Fruit fly (Drosophila melanogaster) whole organism, embryonic: ENCODE data around the gene CG42798.

ENCODE experiments used
- Bdp1 ChIP-seq: fragments of 200-800 bp; sonication (Bioruptor generic); optimal IDR thresholded peaks from 3 replicates; lab custom pipeline; 2016; ENCODE audit warnings: missing biosample characterization, missing genetic modification characterization
- Blimp-1 ChIP-seq: fragments of 200-800 bp; sonication (Bioruptor generic); optimal IDR thresholded peaks from 3 replicates; lab custom pipeline; 2018; ENCODE audit warnings: missing biosample characterization, missing genetic modification characterization, mild to moderate bottlenecking, moderate library complexity, missing genetic modification reagents
- BtbVII ChIP-seq: fragments of 200-800 bp; sonication (Bioruptor generic); optimal IDR thresholded peaks from 3 replicates; lab custom pipeline; 2017; ENCODE audit warnings: missing biosample characterization, mild to moderate bottlenecking, missing genetic modification characterization
- Bteb2 ChIP-seq: fragments of 200-800 bp; sonication (Bioruptor generic); optimal IDR thresholded peaks from 2 replicates; lab custom pipeline; 2016; ENCODE audit warnings: missing biosample characterization, missing genetic modification characterization
- CG11696 ChIP-seq: fragments of 200-800 bp; sonication (Bioruptor generic); IDR thresholded peaks from 2 replicates; pipeline ENCODE4 v1.3.6; 2022; ENCODE audit warnings: missing biosample characterization, missing genetic modification characterization
- CG12071 ChIP-seq: fragments of 200-800 bp; sonication (Bioruptor generic); optimal IDR thresholded peaks from 3 replicates; lab custom pipeline; 2018; ENCODE audit warnings: missing biosample characterization, mild to moderate bottlenecking, missing genetic modification characterization
- CG14050 ChIP-seq: fragments of 200-800 bp; sonication (Bioruptor generic); IDR thresholded peaks from 3 replicates; pipeline ENCODE4 v1.3.6; 2022; ENCODE audit warnings: missing biosample characterization, missing genetic modification characterization
- CG1647 ChIP-seq: fragments of 200-800 bp; sonication (Bioruptor generic); optimal IDR thresholded peaks from 3 replicates; lab custom pipeline; 2016; ENCODE audit warnings: missing biosample characterization, missing genetic modification characterization
- CG16813 ChIP-seq: fragments of 200-800 bp; sonication (Bioruptor generic); IDR thresholded peaks from 3 replicates; pipeline ENCODE4 v1.3.6; 2022; ENCODE audit warnings: missing biosample characterization, missing genetic modification characterization; ENCODE audit not compliant: partially characterized antibody
- CG16863 ChIP-seq: fragments of 200-800 bp; sonication (Bioruptor generic); optimal IDR thresholded peaks from 3 replicates; lab custom pipeline; 2016; ENCODE audit warnings: missing biosample characterization, missing genetic modification characterization
- CG18262 ChIP-seq: fragments of 200-800 bp; optimal IDR thresholded peaks from 3 replicates; lab custom pipeline; 2019; ENCODE audit warnings: missing biosample characterization, mild to moderate bottlenecking, missing genetic modification characterization, moderate library complexity
- CG18476 ChIP-seq: fragments of 200-800 bp; sonication (Bioruptor generic); optimal IDR thresholded peaks from 2 replicates; lab custom pipeline; 2016; ENCODE audit warnings: missing biosample characterization, mild to moderate bottlenecking, missing genetic modification characterization
- CG3065 ChIP-seq: fragments of 200-800 bp; sonication (Bioruptor generic); optimal IDR thresholded peaks from 2 replicates; lab custom pipeline; 2016; ENCODE audit warnings: missing biosample characterization, missing genetic modification characterization
- CG31224 ChIP-seq: fragments of 200-800 bp; sonication (Bioruptor generic); IDR thresholded peaks from 2 replicates; pipeline ENCODE4 v1.3.6; 2022; ENCODE audit warnings: missing biosample characterization, missing genetic modification characterization
- CG33213 ChIP-seq: fragments of 200-800 bp; sonication (Bioruptor generic); optimal IDR thresholded peaks from 3 replicates; lab custom pipeline; 2016; ENCODE audit warnings: missing biosample characterization, missing genetic modification characterization
- CG43689 ChIP-seq: fragments of 200-800 bp; sonication (Bioruptor generic); IDR thresholded peaks from 2 replicates; pipeline ENCODE4 v1.3.6; 2022; ENCODE audit warnings: missing biosample characterization, missing genetic modification characterization
- CG5245 ChIP-seq: fragments of 200-800 bp; sonication (Bioruptor generic); optimal IDR thresholded peaks from 3 replicates; lab custom pipeline; 2016; ENCODE audit warnings: missing biosample characterization, missing genetic modification characterization
- CG7839 ChIP-seq: fragments of 200-800 bp; sonication (Bioruptor generic); optimal IDR thresholded peaks from 3 replicates; lab custom pipeline; 2018; ENCODE audit warnings: missing biosample characterization, mild to moderate bottlenecking, missing genetic modification characterization, moderate library complexity
- CG9437 ChIP-seq: fragments of 200-800 bp; sonication (Bioruptor generic); optimal IDR thresholded peaks from 2 replicates; lab custom pipeline; 2018; ENCODE audit warnings: missing biosample characterization, mild to moderate bottlenecking, missing genetic modification characterization
- CG9932 ChIP-seq: fragments of 200-800 bp; sonication (Bioruptor generic); IDR thresholded peaks from 2 replicates; pipeline ENCODE4 v1.3.6; 2022; ENCODE audit warnings: missing biosample characterization, missing genetic modification characterization
- Dbx ChIP-seq: fragments of 200-800 bp; sonication (Bioruptor generic); IDR thresholded peaks from 3 replicates; pipeline ENCODE4 v1.3.6; 2022; ENCODE audit warnings: missing biosample characterization, missing genetic modification characterization
- ERR ChIP-seq: fragments of 200-800 bp; sonication (Bioruptor generic); optimal IDR thresholded peaks from 2 replicates; lab custom pipeline; 2016; ENCODE audit warnings: missing biosample characterization, missing genetic modification characterization
- Hr3 ChIP-seq: fragments of 200-800 bp; sonication (Bioruptor generic); optimal IDR thresholded peaks from 3 replicates; lab custom pipeline; 2016; ENCODE audit warnings: missing biosample characterization, missing genetic modification characterization
- MESR4 ChIP-seq: fragments of 200-800 bp; sonication (Bioruptor generic); optimal IDR thresholded peaks from 2 replicates; lab custom pipeline; 2018; ENCODE audit warnings: missing biosample characterization, mild to moderate bottlenecking, missing genetic modification characterization, moderate library complexity
- MTF-1 ChIP-seq: fragments of 200-800 bp; sonication (Bioruptor generic); optimal IDR thresholded peaks from 2 replicates; lab custom pipeline; 2018; ENCODE audit warnings: missing biosample characterization, mild to moderate bottlenecking, missing genetic modification characterization, borderline replicate concordance
- Nf-YA ChIP-seq: fragments of 200-800 bp; sonication (Bioruptor generic); IDR thresholded peaks from 2 replicates; pipeline ENCODE4 v1.3.6; 2022; ENCODE audit warnings: missing biosample characterization, missing genetic modification characterization
- Ravus ChIP-seq: fragments of 200-800 bp; sonication (Bioruptor generic); IDR thresholded peaks from 2 replicates; pipeline ENCODE4 v1.3.6; 2022; ENCODE audit warnings: missing biosample characterization, missing genetic modification characterization
- Side ChIP-seq: fragments of 200-800 bp; sonication (Bioruptor generic); optimal IDR thresholded peaks from 2 replicates; lab custom pipeline; 2016; ENCODE audit warnings: missing biosample characterization, missing genetic modification characterization
- ara ChIP-seq: fragments of 200-800 bp; sonication (Bioruptor generic); IDR thresholded peaks from 2 replicates; pipeline ENCODE4 v1.3.6; 2022; ENCODE audit warnings: missing biosample characterization, missing genetic modification characterization
- az2 ChIP-seq: fragments of 200-800 bp; sonication (Bioruptor generic); optimal IDR thresholded peaks from 3 replicates; lab custom pipeline; 2016; ENCODE audit warnings: missing biosample characterization, missing genetic modification characterization
- bbx ChIP-seq: fragments of 200-800 bp; sonication (Bioruptor generic); IDR thresholded peaks from 2 replicates; pipeline ENCODE4 v1.3.6; 2022; ENCODE audit warnings: missing biosample characterization, missing genetic modification characterization; ENCODE audit not compliant: partially characterized antibody
- br ChIP-seq: fragments of >200 bp; optimal IDR thresholded peaks from 2 replicates; lab custom pipeline; 2017
- cas ChIP-seq: fragments of 200-800 bp; sonication (Bioruptor generic); IDR thresholded peaks from 2 replicates; pipeline ENCODE4 v1.3.6; 2022; ENCODE audit warnings: missing biosample characterization, missing genetic modification characterization
- croc ChIP-seq: fragments of 200-800 bp; sonication (Bioruptor generic); conservative IDR thresholded peaks from 3 replicates; pipeline ENCODE4 v1.3.6; 2022; ENCODE audit warnings: missing biosample characterization, missing genetic modification characterization
- dan ChIP-seq: fragments of 200-800 bp; sonication (Bioruptor generic); IDR thresholded peaks from 2 replicates; pipeline ENCODE4 v1.3.6; 2022; ENCODE audit warnings: missing biosample characterization, missing genetic modification characterization
- dimm ChIP-seq: fragments of 200-800 bp; sonication (Bioruptor generic); IDR thresholded peaks from 2 replicates; pipeline ENCODE4 v1.3.6; 2022; ENCODE audit warnings: missing biosample characterization, missing genetic modification characterization
- dmrt99B ChIP-seq: fragments of 200-800 bp; sonication (Bioruptor generic); optimal IDR thresholded peaks from 2 replicates; lab custom pipeline; 2018; ENCODE audit warnings: missing biosample characterization, mild to moderate bottlenecking, missing genetic modification characterization, moderate library complexity
- fu2 ChIP-seq: fragments of 200-800 bp; sonication (Bioruptor generic); optimal IDR thresholded peaks from 2 replicates; lab custom pipeline; 2016; ENCODE audit warnings: missing biosample characterization, missing genetic modification characterization
- gro ChIP-seq: fragments of 200-800 bp; sonication (Bioruptor generic); optimal IDR thresholded peaks from 2 replicates; lab custom pipeline; 2016; ENCODE audit warnings: missing biosample characterization, missing genetic modification characterization
- insv ChIP-seq, 2 experiments: fragments of 200-800 bp; sonication (Bioruptor generic); optimal IDR thresholded peaks; 3 replicates each; lab custom pipeline; 2016 to 2018; ENCODE audit warnings: missing biosample characterization in 2 of 2, missing genetic modification characterization in 2 of 2
- luna ChIP-seq: fragments of 200-800 bp; sonication (Bioruptor generic); optimal IDR thresholded peaks from 2 replicates; lab custom pipeline; 2016; ENCODE audit warnings: missing biosample characterization, missing genetic modification characterization
- mirr ChIP-seq: fragments of 200-800 bp; sonication (Bioruptor generic); optimal IDR thresholded peaks from 3 replicates; lab custom pipeline; 2018; ENCODE audit warnings: missing biosample characterization, mild to moderate bottlenecking, missing genetic modification characterization
- nmo ChIP-seq: fragments of 200-800 bp; sonication (Bioruptor generic); optimal IDR thresholded peaks from 2 replicates; lab custom pipeline; 2018; ENCODE audit warnings: missing biosample characterization, mild to moderate bottlenecking, missing genetic modification characterization, moderate library complexity
- otp ChIP-seq: fragments of 200-800 bp; sonication (Bioruptor generic); IDR thresholded peaks from 3 replicates; pipeline ENCODE4, ENCODE4 v1.3.6; 2022; ENCODE audit warnings: missing biosample characterization, missing genetic modification characterization
- pita ChIP-seq: fragments of 200-800 bp; sonication (Bioruptor generic); optimal IDR thresholded peaks from 2 replicates; lab custom pipeline; 2017; ENCODE audit warnings: missing biosample characterization, mild to moderate bottlenecking, missing genetic modification characterization
- pum ChIP-seq: fragments of 200-800 bp; sonication (Bioruptor generic); optimal IDR thresholded peaks from 2 replicates; lab custom pipeline; 2016; ENCODE audit warnings: missing biosample characterization, missing genetic modification characterization
- ro ChIP-seq: fragments of 200-800 bp; sonication (Bioruptor generic); IDR thresholded peaks from 2 replicates; pipeline ENCODE4 v1.3.6; 2022; ENCODE audit warnings: missing biosample characterization, missing genetic modification characterization
- run ChIP-seq: fragments of 200-800 bp; sonication (Bioruptor generic); optimal IDR thresholded peaks from 3 replicates; lab custom pipeline; 2018; ENCODE audit warnings: missing biosample characterization, mild to moderate bottlenecking, missing genetic modification characterization
- sima ChIP-seq: fragments of 200-800 bp; sonication (Bioruptor generic); optimal IDR thresholded peaks from 2 replicates; lab custom pipeline; 2016; ENCODE audit warnings: missing biosample characterization, missing genetic modification characterization
- tin ChIP-seq: fragments of 200-800 bp; sonication (Bioruptor generic); optimal IDR thresholded peaks from 3 replicates; lab custom pipeline; 2016; ENCODE audit warnings: missing biosample characterization, missing genetic modification characterization
- unpg ChIP-seq: fragments of 200-800 bp; sonication (Bioruptor generic); optimal IDR thresholded peaks from 3 replicates; lab custom pipeline; 2018; ENCODE audit warnings: missing biosample characterization, mild to moderate bottlenecking, missing genetic modification characterization, moderate library complexity
- zf30C ChIP-seq: fragments of 200-800 bp; sonication (Bioruptor generic); optimal IDR thresholded peaks from 3 replicates; lab custom pipeline; 2018; ENCODE audit warnings: missing biosample characterization, mild to moderate bottlenecking, missing genetic modification characterization

The CG42798 gene

dm6 chr3R:17402434-17402833 lies 4.0 kb upstream of the CG42798 start, which contains the start of gene Sur-8 (continued):
- TF ChIP-seq az2 (GFP tag; lab: Kevin White, UChicago) (peak; percentile 76), CG43689 (GFP tag; lab: Robert Waterston, UW) (peak; percentile 48), CG16863 (GFP tag; lab: Kevin White, UChicago) (peak; percentile 65), Dbx (peak; percentile 84), CG18262 (tag; lab: Kevin White, UChicago) (no peak), tin (peak; percentile 78), CG9932 (peak; percentile 82), insv (GFP tag; optimal IDR thresholded peaks at IDR 0.05; lab: Kevin White, UChicago) (no peak), nmo (GFP tag; lab: Kevin White, UChicago) (peak; percentile 44), MESR4 (no peak), BtbVII (peak; percentile 25), CG9437 (GFP tag; lab: Kevin White, UChicago) (no peak), Side (GFP tag; lab: Kevin White, UChicago) (peak; percentile 2), pum (GFP tag; lab: Kevin White, UChicago) (peak; percentile 59), ara (GFP tag; lab: Robert Waterston, UW) (no peak), CG31224 (GFP tag; lab: Robert Waterston, UW) (peak; percentile 47; the same call in 1 of the 2 replicates), croc (peak; percentile 26; the same call in 1 of the 3 replicates), otp (peak; percentile 75; the same call in 2 of the 3 replicates), zf30C (GFP tag; lab: Kevin White, UChicago) (no peak), Blimp-1 (GFP tag; lab: Kevin White, UChicago) (peak; percentile 31), ERR (GFP tag; lab: Kevin White, UChicago) (no peak), br (lab: Kevin White, UChicago) (no peak), luna (GFP tag; lab: Kevin White, UChicago) (peak; percentile 48), CG1647 (peak; percentile 55), Hr3 (GFP tag; lab: Kevin White, UChicago) (peak; percentile 63), CG7839 (tag; lab: Kevin White, UChicago) (peak; percentile 69), mirr (GFP tag; lab: Kevin White, UChicago) (peak; percentile 67), CG16813 (GFP tag; lab: Robert Waterston, UW) (no peak), Nf-YA (GFP tag; lab: Robert Waterston, UW) (no peak), pita (no peak), CG3065 (GFP tag; lab: Kevin White, UChicago) (no peak), cas (0 out of 2 replicates have a peak, but pooled peaks have one; percentile 24), CG33213 (GFP tag; lab: Kevin White, UChicago) (peak; percentile 67), dimm (GFP tag; lab: Robert Waterston, UW) (no peak), gro (GFP tag; lab: Kevin White, UChicago) (no peak), CG11696 (GFP tag; lab: Robert Waterston, UW) (peak; percentile 44; the same call in 1 of the 2 replicates), fu2 (peak; percentile 27), CG14050 (peak; percentile 59), Ravus (GFP tag; lab: Robert Waterston, UW) (no peak; the same call in 1 of the 2 replicates), Bteb2 (no peak), MTF-1 (GFP tag; lab: Kevin White, UChicago) (peak; percentile 78), CG12071 (GFP tag; lab: Kevin White, UChicago) (peak; percentile 48), run (tag; lab: Kevin White, UChicago) (no peak), unpg (GFP tag; lab: Kevin White, UChicago) (no peak), sima (GFP tag; lab: Kevin White, UChicago) (no peak), Bdp1 (GFP tag; lab: Kevin White, UChicago) (peak; percentile 25), CG5245 (GFP tag; lab: Kevin White, UChicago) (peak; percentile 79), dmrt99B (tag; lab: Kevin White, UChicago) (peak; percentile 55), dan (GFP tag; lab: Robert Waterston, UW) (no peak), CG18476 (GFP tag; lab: Kevin White, UChicago) (no peak), bbx (GFP tag; lab: Robert Waterston, UW) (no peak), ro (no peak)
